Worm (Caenorhabditis elegans) whole organism, mixed stage, embryonic: ENCODE data around the gene C29A12.6.

ENCODE experiments used
- elt-3 ChIP-seq: fragments of 150-350 bp; optimal IDR thresholded peaks from 2 replicates; lab custom pipeline; 2014; ENCODE audit warnings: missing biosample characterization, missing genetic modification characterization
- nhr-237 ChIP-seq: fragments of 150-350 bp; optimal IDR thresholded peaks from 2 replicates; lab custom pipeline; 2014; ENCODE audit warnings: missing biosample characterization, missing genetic modification characterization
- nhr-76 ChIP-seq: sonication (generic microtip); optimal IDR thresholded peaks from 2 replicates; lab custom pipeline; 2017; ENCODE audit warnings: missing biosample characterization, missing genetic modification characterization
- pha-4 ChIP-seq: fragments of 150-350 bp; optimal IDR thresholded peaks from 2 replicates; lab custom pipeline; 2018; ENCODE audit warnings: missing biosample characterization, missing genetic modification reagents, missing genetic modification characterization
- snpc-4 ChIP-seq: fragments of 150-350 bp; optimal IDR thresholded peaks from 2 replicates; lab custom pipeline; 2014; ENCODE audit warnings: missing biosample characterization, missing genetic modification characterization

- TF ChIP-seq pha-4 (tag; lab: Kevin White, UChicago) (no peak), snpc-4 (tag; lab: Kevin White, UChicago) (no peak), nhr-76 (no peak), nhr-237 (tag; lab: Kevin White, UChicago) (no peak), elt-3 (tag; lab: Kevin White, UChicago) (no peak)
Measured at ce11 chrV:10818498-10818897, 28.5 kb upstream of the C29A12.6 start.
